Worm (Caenorhabditis elegans): ENCODE results near the gene bkip-1.

DNA sequence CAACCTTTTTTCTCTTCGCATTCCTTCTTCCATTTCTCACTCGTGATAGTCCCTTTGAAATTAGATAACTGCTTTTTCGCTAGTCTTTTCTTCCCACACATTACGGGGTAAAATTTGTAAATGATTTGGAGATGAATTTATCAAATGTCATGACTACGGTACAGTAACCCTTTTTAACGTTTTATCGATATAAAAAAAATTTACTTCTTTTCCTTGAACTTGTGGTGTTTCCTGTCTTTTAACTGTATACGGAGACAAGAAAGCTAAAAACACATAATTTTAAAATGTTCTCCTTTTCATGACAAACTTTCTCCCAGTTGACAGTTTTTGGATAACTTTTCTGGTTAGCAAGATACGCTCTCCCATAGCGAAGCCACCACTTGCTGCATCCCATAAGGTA, 49.0 kb downstream of the bkip-1 start, which contains the start of gene W03H9.1:
- TF ChIP-seq ceh-82 (tag; optimal IDR thresholded peaks at IDR 0.05) (no peak), ama-1 (optimal IDR thresholded peaks at IDR 0.05) (no peak), snpc-4 (tag; optimal IDR thresholded peaks at IDR 0.05) (no peak), egl-27 (tag; optimal IDR thresholded peaks at IDR 0.05) (no peak), blmp-1 (tag; optimal IDR thresholded peaks at IDR 0.05; ENCODE audit: insufficient read depth) (no peak), lsy-2 (tag; optimal IDR thresholded peaks at IDR 0.05) (no peak), lin-39 (tag; optimal IDR thresholded peaks at IDR 0.05) (no peak), skn-1 (tag; optimal IDR thresholded peaks at IDR 0.05) (no peak), nhr-77 (tag; optimal IDR thresholded peaks at IDR 0.05) (no peak), nhr-12 (tag; optimal IDR thresholded peaks at IDR 0.05) (no peak), nhr-23 (tag; optimal IDR thresholded peaks at IDR 0.05) (no peak), ztf-11 (tag; optimal IDR thresholded peaks at IDR 0.05) (no peak)

Data from whole organism, L2 larva.